Fruit fly (Drosophila melanogaster) whole organism, embryonic: ENCODE data around the gene CG5390.
A peak's percentile ranks its signal among the peaks of the same experiment; 100 is the strongest.

Experiments
- ATbp ChIP-seq: fragments of 200-800 bp; sonication (Bioruptor generic); optimal IDR thresholded peaks from 2 replicates; lab custom pipeline; 2017; ENCODE audit warnings: missing biosample characterization, mild to moderate bottlenecking, missing genetic modification characterization, missing genetic modification reagents
- Asciz ChIP-seq: fragments of 200-800 bp; sonication (Bioruptor generic); optimal IDR thresholded peaks from 2 replicates; lab custom pipeline; 2017; ENCODE audit warnings: missing biosample characterization, mild to moderate bottlenecking, missing genetic modification characterization, missing genetic modification reagents
- Bdp1 ChIP-seq: fragments of 200-800 bp; sonication (Bioruptor generic); optimal IDR thresholded peaks from 3 replicates; lab custom pipeline; 2016; ENCODE audit warnings: missing biosample characterization, missing genetic modification characterization
- CG10274 ChIP-seq: fragments of 200-800 bp; sonication (Bioruptor generic); optimal IDR thresholded peaks from 3 replicates; lab custom pipeline; 2017; ENCODE audit warnings: missing biosample characterization, mild to moderate bottlenecking, missing genetic modification characterization
- CG11085 ChIP-seq: fragments of 200-800 bp; sonication (Bioruptor generic); IDR thresholded peaks from 2 replicates; pipeline ENCODE4 v1.3.6; 2022; ENCODE audit warnings: missing biosample characterization, missing genetic modification characterization
- CG12236 ChIP-seq: fragments of 200-800 bp; sonication (Bioruptor generic); optimal IDR thresholded peaks from 2 replicates; lab custom pipeline; 2016; ENCODE audit warnings: missing biosample characterization, missing genetic modification characterization
- CG12744 ChIP-seq: fragments of 200-800 bp; sonication (Bioruptor generic); optimal IDR thresholded peaks from 2 replicates; lab custom pipeline; 2016; ENCODE audit warnings: missing biosample characterization, missing genetic modification characterization
- CG13287 ChIP-seq: fragments of 200-800 bp; sonication (Bioruptor generic); IDR thresholded peaks from 2 replicates; pipeline ENCODE4 v1.3.6; 2022; ENCODE audit warnings: missing biosample characterization, missing genetic modification characterization; ENCODE audit not compliant: partially characterized antibody
- CG14667 ChIP-seq: fragments of 200-800 bp; sonication (Bioruptor generic); IDR thresholded peaks from 2 replicates; pipeline ENCODE4 v1.3.6; 2022; ENCODE audit warnings: missing biosample characterization, missing genetic modification characterization
- CG14710 ChIP-seq: fragments of 200-800 bp; sonication (Bioruptor generic); optimal IDR thresholded peaks from 3 replicates; lab custom pipeline; 2019; ENCODE audit warnings: missing biosample characterization, mild to moderate bottlenecking, missing genetic modification characterization, moderate library complexity
- CG15011 ChIP-seq: fragments of 200-800 bp; sonication (Bioruptor generic); optimal IDR thresholded peaks from 3 replicates; lab custom pipeline; 2018; ENCODE audit warnings: missing biosample characterization, mild to moderate bottlenecking, missing genetic modification characterization
- CG16815 ChIP-seq: fragments of 200-800 bp; sonication (Bioruptor generic); optimal IDR thresholded peaks from 3 replicates; lab custom pipeline; 2017; ENCODE audit warnings: missing biosample characterization, mild to moderate bottlenecking, missing genetic modification characterization
- CG16863 ChIP-seq: fragments of 200-800 bp; sonication (Bioruptor generic); optimal IDR thresholded peaks from 3 replicates; lab custom pipeline; 2016; ENCODE audit warnings: missing biosample characterization, missing genetic modification characterization
- CG18262 ChIP-seq: fragments of 200-800 bp; optimal IDR thresholded peaks from 3 replicates; lab custom pipeline; 2019; ENCODE audit warnings: missing biosample characterization, mild to moderate bottlenecking, missing genetic modification characterization, moderate library complexity
- CG18764 ChIP-seq: fragments of 200-800 bp; sonication (Bioruptor generic); optimal IDR thresholded peaks from 3 replicates; lab custom pipeline; 2016; ENCODE audit warnings: missing biosample characterization, missing genetic modification characterization
- CG3065 ChIP-seq: fragments of 200-800 bp; sonication (Bioruptor generic); optimal IDR thresholded peaks from 2 replicates; lab custom pipeline; 2016; ENCODE audit warnings: missing biosample characterization, missing genetic modification characterization
- CG31441 ChIP-seq: fragments of 200-800 bp; sonication (Bioruptor generic); IDR thresholded peaks from 2 replicates; pipeline ENCODE4 v1.3.6; 2022; ENCODE audit warnings: missing biosample characterization, missing genetic modification characterization
- CG3838 ChIP-seq: fragments of 200-800 bp; sonication (Bioruptor generic); optimal IDR thresholded peaks from 3 replicates; lab custom pipeline; 2016; ENCODE audit warnings: missing biosample characterization, missing genetic modification characterization
- CG4820 ChIP-seq: fragments of 200-800 bp; sonication (Bioruptor generic); optimal IDR thresholded peaks from 3 replicates; lab custom pipeline; 2016; ENCODE audit warnings: missing biosample characterization, missing genetic modification characterization
- CG5245 ChIP-seq: fragments of 200-800 bp; sonication (Bioruptor generic); optimal IDR thresholded peaks from 3 replicates; lab custom pipeline; 2016; ENCODE audit warnings: missing biosample characterization, missing genetic modification characterization
- CG6791 ChIP-seq: fragments of 200-800 bp; sonication (Bioruptor generic); IDR thresholded peaks from 3 replicates; pipeline ENCODE4 v1.3.6; 2022; ENCODE audit warnings: missing biosample characterization, missing genetic modification characterization; ENCODE audit not compliant: partially characterized antibody
- CG7372 ChIP-seq: fragments of 200-800 bp; sonication (Bioruptor generic); IDR thresholded peaks from 2 replicates; pipeline ENCODE4 v1.3.6; 2022; ENCODE audit warnings: missing biosample characterization, missing genetic modification characterization
- CG8089 ChIP-seq: fragments of 200-800 bp; sonication (Bioruptor generic); optimal IDR thresholded peaks from 3 replicates; lab custom pipeline; 2016; ENCODE audit warnings: missing biosample characterization, missing genetic modification characterization
- CG9215 ChIP-seq: fragments of 200-800 bp; sonication (Bioruptor generic); IDR thresholded peaks from 2 replicates; pipeline ENCODE4 v1.3.6; 2022; ENCODE audit warnings: missing biosample characterization, missing genetic modification characterization
- CG9609 ChIP-seq: fragments of 200-800 bp; sonication (Bioruptor generic); optimal IDR thresholded peaks from 3 replicates; lab custom pipeline; 2016; ENCODE audit warnings: missing biosample characterization, missing genetic modification characterization
- CTCF ChIP-seq: fragments of 200-800 bp; sonication (Bioruptor generic); optimal IDR thresholded peaks from 2 replicates; lab custom pipeline; 2017; ENCODE audit warnings: missing biosample characterization, mild to moderate bottlenecking, missing genetic modification characterization, moderate library complexity
- Dip2 ChIP-seq: fragments of 200-800 bp; sonication (Bioruptor generic); IDR thresholded peaks from 2 replicates; pipeline ENCODE4 v1.3.6; 2022; ENCODE audit warnings: missing biosample characterization, missing genetic modification characterization
- Dll ChIP-seq: fragments of 200-800 bp; sonication (Bioruptor generic); IDR thresholded peaks from 4 replicates; pipeline ENCODE4 v1.3.6; 2022; ENCODE audit warnings: missing biosample characterization, missing genetic modification characterization; ENCODE audit not compliant: partially characterized antibody
- Drgx ChIP-seq: fragments of 200-800 bp; sonication (Bioruptor generic); IDR thresholded peaks from 2 replicates; pipeline ENCODE4 v1.3.6; 2022; ENCODE audit warnings: missing biosample characterization, missing genetic modification characterization
- Elba2 ChIP-seq: fragments of 200-800 bp; sonication (Bioruptor generic); optimal IDR thresholded peaks from 3 replicates; lab custom pipeline; 2016; ENCODE audit warnings: missing biosample characterization, missing genetic modification characterization
- Ets97D ChIP-seq: fragments of 200-800 bp; sonication (Bioruptor generic); optimal IDR thresholded peaks from 3 replicates; lab custom pipeline; 2016; ENCODE audit warnings: missing biosample characterization, missing genetic modification characterization
- MBD-R2 ChIP-seq: fragments of 200-800 bp; sonication (Bioruptor generic); IDR thresholded peaks from 2 replicates; pipeline ENCODE4 v1.3.6; 2022; ENCODE audit warnings: missing biosample characterization, missing genetic modification characterization
- MESR4 ChIP-seq: fragments of 200-800 bp; sonication (Bioruptor generic); optimal IDR thresholded peaks from 2 replicates; lab custom pipeline; 2018; ENCODE audit warnings: missing biosample characterization, mild to moderate bottlenecking, missing genetic modification characterization, moderate library complexity
- Pdp1 ChIP-seq, 2 experiments: fragments of 200-800 bp; sonication (Bioruptor generic); optimal IDR thresholded peaks; 3 replicates each; lab custom pipeline; 2016; ENCODE audit warnings: missing biosample characterization in 2 of 2, missing genetic modification characterization in 2 of 2, mild to moderate bottlenecking in 1 of 2, moderate library complexity in 1 of 2
- Poxn ChIP-seq: fragments of 200-800 bp; sonication (Bioruptor generic); IDR thresholded peaks from 2 replicates; pipeline ENCODE4 v1.3.6; 2022; ENCODE audit warnings: missing biosample characterization, missing genetic modification characterization
- Ptx1 ChIP-seq: fragments of 200-800 bp; sonication (Bioruptor generic); IDR thresholded peaks from 2 replicates; pipeline ENCODE4 v1.3.6; 2022; ENCODE audit warnings: missing biosample characterization, missing genetic modification characterization
- Sry-δ ChIP-seq: fragments of 200-800 bp; sonication (Bioruptor generic); optimal IDR thresholded peaks from 2 replicates; lab custom pipeline; 2016; ENCODE audit warnings: missing biosample characterization, missing genetic modification characterization
- Xbp1 ChIP-seq: fragments of 200-800 bp; sonication (Bioruptor generic); optimal IDR thresholded peaks from 3 replicates; lab custom pipeline; 2016; ENCODE audit warnings: missing biosample characterization, mild to moderate bottlenecking, missing genetic modification characterization
- YL-1 ChIP-seq: fragments of 200-800 bp; sonication (Bioruptor generic); optimal IDR thresholded peaks from 3 replicates; lab custom pipeline; 2017; ENCODE audit warnings: missing biosample characterization, mild to moderate bottlenecking, missing genetic modification characterization
- al ChIP-seq: fragments of 200-800 bp; sonication (Bioruptor generic); IDR thresholded peaks from 2 replicates; pipeline ENCODE4 v1.3.6; 2022; ENCODE audit warnings: missing biosample characterization, missing genetic modification characterization
- cg ChIP-seq: fragments of 200-800 bp; sonication (Bioruptor generic); optimal IDR thresholded peaks from 3 replicates; lab custom pipeline; 2019; ENCODE audit warnings: missing biosample characterization, mild to moderate bottlenecking, missing genetic modification characterization, moderate library complexity
- chinmo ChIP-seq: fragments of 200-800 bp; sonication (Bioruptor generic); IDR thresholded peaks from 4 replicates; pipeline ENCODE4 v1.3.6; 2022; ENCODE audit warnings: missing biosample characterization, missing genetic modification characterization; ENCODE audit not compliant: partially characterized antibody
- dysf ChIP-seq: fragments of 200-800 bp; sonication (Bioruptor generic); IDR thresholded peaks from 3 replicates; pipeline ENCODE4 v1.3.6; 2022; ENCODE audit warnings: missing biosample characterization, missing genetic modification characterization
- fd3F ChIP-seq: fragments of 200-800 bp; sonication (Bioruptor generic); optimal IDR thresholded peaks from 2 replicates; lab custom pipeline; 2018; ENCODE audit warnings: missing biosample characterization, mild to moderate bottlenecking, missing genetic modification characterization, moderate library complexity
- mld ChIP-seq: fragments of 200-800 bp; sonication (Bioruptor generic); IDR thresholded peaks from 3 replicates; pipeline ENCODE4 v1.3.6; 2022; ENCODE audit warnings: missing biosample characterization, missing genetic modification characterization; ENCODE audit not compliant: partially characterized antibody
- pita ChIP-seq: fragments of 200-800 bp; sonication (Bioruptor generic); optimal IDR thresholded peaks from 2 replicates; lab custom pipeline; 2017; ENCODE audit warnings: missing biosample characterization, mild to moderate bottlenecking, missing genetic modification characterization
- row ChIP-seq: fragments of 200-800 bp; sonication (Bioruptor generic); IDR thresholded peaks from 3 replicates; pipeline ENCODE4 v1.3.6; 2022; ENCODE audit warnings: missing biosample characterization, missing genetic modification characterization
- sob ChIP-seq: fragments of 200-800 bp; sonication (Bioruptor generic); IDR thresholded peaks from 2 replicates; pipeline ENCODE4 v1.3.6; 2022; ENCODE audit warnings: missing biosample characterization, missing genetic modification characterization
- sr ChIP-seq: fragments of 200-800 bp; sonication (Bioruptor generic); IDR thresholded peaks from 3 replicates; pipeline ENCODE4 v1.3.6; 2022; ENCODE audit warnings: missing biosample characterization, missing genetic modification characterization
- tll ChIP-seq, 2 experiments: fragments of 200-800 bp in 1 of 2; fragments of >200 bp in 1 of 2; sonication (Bioruptor generic) in 1 of 2; optimal IDR thresholded peaks; 2 replicates each; lab custom pipeline; 2017 to 2019; ENCODE audit warnings: missing biosample characterization in 2 of 2, missing genetic modification characterization in 2 of 2, mild to moderate bottlenecking in 1 of 2, moderate library complexity in 1 of 2
- unpg ChIP-seq: fragments of 200-800 bp; sonication (Bioruptor generic); optimal IDR thresholded peaks from 3 replicates; lab custom pipeline; 2018; ENCODE audit warnings: missing biosample characterization, mild to moderate bottlenecking, missing genetic modification characterization, moderate library complexity
- zen2 ChIP-seq: fragments of 200-800 bp; sonication (Bioruptor generic); IDR thresholded peaks from 3 replicates; pipeline ENCODE4 v1.3.6; 2022; ENCODE audit warnings: missing biosample characterization, missing genetic modification characterization; ENCODE audit not compliant: partially characterized antibody

The CG5390 gene

DNA sequence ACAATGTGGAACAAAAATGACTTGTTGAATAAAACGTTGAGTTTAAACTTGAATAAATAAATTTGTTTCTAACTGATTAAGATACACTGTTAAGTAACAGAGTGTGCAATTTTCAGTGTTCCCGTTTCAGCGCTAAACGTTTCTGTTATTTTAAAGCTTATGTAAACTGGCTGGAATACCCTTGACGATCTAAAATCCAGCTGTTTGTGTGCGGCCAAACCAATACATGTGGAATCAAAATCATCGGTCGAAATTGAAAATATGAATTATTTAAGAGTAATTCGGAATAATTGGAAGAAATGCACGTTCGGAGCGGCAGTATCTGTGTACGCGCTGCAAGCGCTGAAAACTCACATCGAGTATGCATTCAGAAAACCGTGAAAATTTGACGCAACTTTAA, 36.5 kb downstream of the CG5390 start, which contains the start of gene Mulk (continued):
- TF ChIP-seq fd3F (GFP tag; lab: Kevin White, UChicago): no peak
- TF ChIP-seq ATbp: no peak
- no peak for TF ChIP-seq sob (GFP tag; lab: Robert Waterston, UW)
- no peak for TF ChIP-seq CG16863 (GFP tag; lab: Kevin White, UChicago)
- peak; percentile 14; the same call in 1 of the 3 replicates for TF ChIP-seq row (GFP tag; lab: Robert Waterston, UW)
- no peak for TF ChIP-seq Drgx (GFP tag; lab: Robert Waterston, UW)
- TF ChIP-seq Ptx1 (GFP tag; lab: Robert Waterston, UW): no peak
- no peak for TF ChIP-seq CG18262
- TF ChIP-seq CTCF (GFP tag; lab: Kevin White, UChicago): no peak
- no peak for TF ChIP-seq tll (GFP tag; optimal IDR thresholded peaks at IDR 0.05; lab: Kevin White, UChicago)
- TF ChIP-seq Dll (GFP tag; lab: Robert Waterston, UW): 0 out of 4 replicates have a peak, but pooled peaks have one; percentile 29
- peak; percentile 72 for TF ChIP-seq cg (GFP tag; lab: Kevin White, UChicago)
- TF ChIP-seq MESR4 (GFP tag; lab: Kevin White, UChicago): peak; percentile 23
- TF ChIP-seq Bdp1 (GFP tag; lab: Kevin White, UChicago): no peak
- TF ChIP-seq CG10274: no peak
- TF ChIP-seq CG9215 (GFP tag; lab: Robert Waterston, UW): no peak
- TF ChIP-seq CG4820 (GFP tag; lab: Kevin White, UChicago): no peak
- no peak for TF ChIP-seq CG12744 (GFP tag; lab: Kevin White, UChicago)
- TF ChIP-seq CG16815 (GFP tag; lab: Kevin White, UChicago): no peak
- no peak for TF ChIP-seq zen2 (GFP tag; lab: Robert Waterston, UW)
- TF ChIP-seq CG5245 (GFP tag; lab: Kevin White, UChicago): no peak
- TF ChIP-seq al: no peak
- no peak for TF ChIP-seq Poxn (GFP tag; lab: Robert Waterston, UW)
- no peak for TF ChIP-seq chinmo
- no peak for TF ChIP-seq dysf
- TF ChIP-seq CG8089 (GFP tag; lab: Kevin White, UChicago): no peak
- TF ChIP-seq Xbp1 (GFP tag; lab: Kevin White, UChicago): no peak
- no peak for TF ChIP-seq CG3838 (GFP tag; lab: Kevin White, UChicago)
- no peak for TF ChIP-seq CG18764
- no peak for TF ChIP-seq unpg
- TF ChIP-seq CG7372: no peak
- TF ChIP-seq Asciz: no peak
- no peak for TF ChIP-seq CG14667
- no peak for TF ChIP-seq Elba2 (GFP tag; lab: Kevin White, UChicago)
- no peak for TF ChIP-seq CG6791
- TF ChIP-seq CG9609 (GFP tag; lab: Kevin White, UChicago): no peak
- no peak for TF ChIP-seq CG31441 (GFP tag; lab: Robert Waterston, UW)
- TF ChIP-seq Sry-δ (GFP tag; lab: Kevin White, UChicago): no peak
- TF ChIP-seq CG12236 (GFP tag; lab: Kevin White, UChicago): no peak
- TF ChIP-seq CG14710: no peak
- TF ChIP-seq MBD-R2 (GFP tag; lab: Robert Waterston, UW): peak; percentile 76
- peak in 1 of 2 experiments; percentile 81 for TF ChIP-seq Pdp1 (GFP tag; optimal IDR thresholded peaks at IDR 0.05; lab: Kevin White, UChicago)
- TF ChIP-seq pita (GFP tag; lab: Kevin White, UChicago): no peak
- TF ChIP-seq Dip2: no peak
- no peak for TF ChIP-seq CG15011 (GFP tag; lab: Kevin White, UChicago)
- no peak for TF ChIP-seq sr
- no peak for TF ChIP-seq CG13287
- TF ChIP-seq YL-1 (GFP tag; lab: Kevin White, UChicago): peak; percentile 29
- no peak for TF ChIP-seq Ets97D (GFP tag; lab: Kevin White, UChicago)
- TF ChIP-seq mld (GFP tag; lab: Robert Waterston, UW): no peak
- no peak for TF ChIP-seq CG3065 (GFP tag; lab: Kevin White, UChicago)
- TF ChIP-seq CG11085: no peak
